Worm (Caenorhabditis elegans) whole organism, early embryonic: Measurements from ENCODE around the gene F54G2.1.

ENCODE experiments used
- B0310.2 ChIP-seq: sonication (generic microtip); optimal IDR thresholded peaks from 2 replicates; lab custom pipeline; 2016; ENCODE audit warnings: mild to moderate bottlenecking, missing genetic modification characterization, missing compliant biosample characterization
- F13C5.2 ChIP-seq: sonication (generic microtip); optimal IDR thresholded peaks from 2 replicates; lab custom pipeline; 2017; ENCODE audit warnings: mild to moderate bottlenecking, missing genetic modification characterization, inconsistent platforms, missing compliant biosample characterization
- aly-1 ChIP-seq: sonication (generic microtip); optimal IDR thresholded peaks from 2 replicates; lab custom pipeline; 2016; ENCODE audit warnings: missing genetic modification characterization, missing compliant biosample characterization
- ama-1 ChIP-seq: fragments of 150-350 bp; optimal IDR thresholded peaks from 2 replicates; lab custom pipeline; 2014
- ceh-13 ChIP-seq: fragments of 200-800 bp; sonication (Bioruptor generic); optimal IDR thresholded peaks from 2 replicates; lab custom pipeline; 2018; ENCODE audit warnings: mild to moderate bottlenecking, missing genetic modification characterization, missing compliant biosample characterization
- ceh-36 ChIP-seq: sonication (generic microtip); optimal IDR thresholded peaks from 2 replicates; lab custom pipeline; 2016; ENCODE audit warnings: missing genetic modification characterization, inconsistent platforms, missing compliant biosample characterization
- ets-7 ChIP-seq: sonication (generic microtip); optimal IDR thresholded peaks from 2 replicates; lab custom pipeline; 2016; ENCODE audit warnings: missing genotype, missing genetic modification characterization, missing compliant biosample characterization
- flt-1 ChIP-seq: fragments of 200-800 bp; sonication (Bioruptor generic); IDR thresholded peaks from 2 replicates; pipeline ENCODE4 v1.3.6; 2022; ENCODE audit warnings: missing genetic modification characterization, missing compliant biosample characterization
- hmbx-1 ChIP-seq: sonication (generic microtip); optimal IDR thresholded peaks from 2 replicates; lab custom pipeline; 2016; ENCODE audit warnings: mild to moderate bottlenecking, missing genetic modification characterization, missing compliant biosample characterization
- hmg-4 ChIP-seq: fragments of 200-800 bp; sonication (Bioruptor generic); optimal IDR thresholded peaks from 2 replicates; lab custom pipeline; 2018; ENCODE audit warnings: mild to moderate bottlenecking, missing genetic modification characterization, missing compliant biosample characterization
- hnd-1 ChIP-seq: sonication (generic microtip); optimal IDR thresholded peaks from 2 replicates; lab custom pipeline; 2016; ENCODE audit warnings: missing genetic modification characterization, missing compliant biosample characterization
- pes-1 ChIP-seq: fragments of 200-800 bp; sonication (Bioruptor generic); IDR thresholded peaks from 2 replicates; pipeline ENCODE4 v1.3.6; 2022; ENCODE audit warnings: missing genetic modification reagents, missing genetic modification characterization, missing compliant biosample characterization
- scrt-1 ChIP-seq: fragments of 200-800 bp; sonication (Bioruptor generic); IDR thresholded peaks from 2 replicates; pipeline ENCODE4 v1.3.6; 2022; ENCODE audit warnings: missing genetic modification characterization, missing compliant biosample characterization
- sea-1 ChIP-seq: fragments of 200-800 bp; sonication (Bioruptor generic); conservative IDR thresholded peaks from 2 replicates; pipeline ENCODE4 v1.3.6; 2022; ENCODE audit warnings: missing genetic modification characterization, missing compliant biosample characterization
- tbx-11 ChIP-seq: fragments of 200-800 bp; sonication (Bioruptor generic); IDR thresholded peaks from 2 replicates; pipeline ENCODE4 v1.3.6; 2022; ENCODE audit warnings: missing genetic modification characterization, missing compliant biosample characterization
- tbx-37 ChIP-seq: fragments of 200-800 bp; sonication (Bioruptor generic); conservative IDR thresholded peaks from 2 replicates; pipeline ENCODE4 v1.3.6; 2022; ENCODE audit warnings: missing genetic modification reagents, missing genetic modification characterization, missing compliant biosample characterization
- tra-4 ChIP-seq: sonication (generic microtip); optimal IDR thresholded peaks from 2 replicates; lab custom pipeline; 2017; ENCODE audit warnings: missing genetic modification characterization, missing compliant biosample characterization

The F54G2.1 gene

DNA sequence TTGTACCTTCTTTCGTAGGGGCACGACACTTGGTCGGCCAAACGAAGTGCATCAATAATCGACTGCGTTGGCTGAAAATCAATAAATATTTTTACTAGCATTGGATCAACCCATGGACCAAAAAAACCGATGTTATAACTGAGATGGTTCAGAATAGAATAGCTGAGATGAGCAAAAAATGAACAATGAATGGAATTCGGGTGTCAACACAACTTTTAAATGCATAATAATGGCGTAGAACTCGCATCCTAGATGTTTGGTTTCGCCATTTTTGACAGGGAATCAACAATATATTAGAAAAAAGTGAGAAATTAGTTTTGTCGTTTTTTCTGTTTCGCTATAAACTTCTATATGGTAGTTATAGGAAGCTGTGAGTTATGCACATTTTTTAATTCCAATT is at the start of gene F54G2.1:
Gene F54G2.1 (minus strand): TSS at position 101 of the 400 bp plus-strand sequence.
- no peak for TF ChIP-seq tbx-37
- TF ChIP-seq ama-1 (lab: Kevin White, UChicago): no peak
- TF ChIP-seq sea-1 (GFP tag; lab: Robert Waterston, UW): no peak
- no peak for TF ChIP-seq hmg-4
- no peak for TF ChIP-seq hmbx-1 (tag; lab: Kevin White, UChicago)
- no peak for TF ChIP-seq tra-4
- no peak for TF ChIP-seq B0310.2 (tag; lab: Kevin White, UChicago)
- no peak for TF ChIP-seq pes-1 (GFP tag; lab: Robert Waterston, UW)
- TF ChIP-seq aly-1 (tag; lab: Kevin White, UChicago): no peak
- TF ChIP-seq ets-7 (tag; lab: Kevin White, UChicago): no peak
- TF ChIP-seq F13C5.2 (tag; lab: Kevin White, UChicago): no peak
- TF ChIP-seq tbx-11 (GFP tag; lab: Robert Waterston, UW): no peak

ce11 chrX:2712984-2713383 is 48.8 kb upstream of the F54G2.1 start:
- TF ChIP-seq ama-1 (lab: Kevin White, UChicago) (no peak), hnd-1 (no peak), scrt-1 (no peak), flt-1 (GFP tag; lab: Robert Waterston, UW) (no peak), ets-7 (tag; lab: Kevin White, UChicago) (no peak), F13C5.2 (tag; lab: Kevin White, UChicago) (no peak), tbx-37 (no peak), pes-1 (GFP tag; lab: Robert Waterston, UW) (no peak; the same call in 1 of the 2 replicates), ceh-36 (tag; lab: Kevin White, UChicago) (no peak)

ce11 chrX:2709183-2709582 is 45.0 kb upstream of the F54G2.1 start:
- no peak for TF ChIP-seq pes-1 (GFP tag; lab: Robert Waterston, UW)
- no peak for TF ChIP-seq hnd-1
- no peak for TF ChIP-seq tra-4
- no peak for TF ChIP-seq F13C5.2 (tag; lab: Kevin White, UChicago)
- TF ChIP-seq flt-1 (GFP tag; lab: Robert Waterston, UW): no peak
- no peak for TF ChIP-seq aly-1 (tag; lab: Kevin White, UChicago)
- TF ChIP-seq ceh-13 (GFP tag; lab: Kevin White, UChicago): no peak
- no peak for TF ChIP-seq tbx-37
- no peak for TF ChIP-seq ets-7 (tag; lab: Kevin White, UChicago)

DNA sequence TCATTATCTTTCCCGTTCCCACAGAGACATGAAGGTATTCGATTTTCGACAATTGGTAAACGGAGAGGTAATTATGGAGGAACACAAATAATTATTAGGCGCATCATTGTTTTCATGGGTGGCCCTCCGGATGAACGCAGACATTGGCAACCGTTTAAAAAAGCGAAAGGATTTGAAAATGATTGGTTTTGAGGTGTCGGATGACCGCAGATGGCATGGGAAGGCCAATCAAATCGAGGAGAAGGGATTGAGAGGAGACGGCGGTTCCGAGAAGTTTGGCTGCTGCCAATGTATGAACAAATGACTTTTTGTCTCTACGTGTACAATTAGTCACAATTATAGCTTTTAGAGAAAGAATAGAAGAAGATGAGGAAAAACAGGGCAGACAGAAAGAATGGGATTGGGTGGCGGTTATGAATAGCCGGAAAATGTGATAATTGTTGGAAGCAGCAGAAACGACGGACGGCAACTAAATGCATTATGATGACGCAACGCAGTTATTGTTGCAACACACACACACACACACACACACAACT is 43.4 kb upstream of the F54G2.1 start:
- TF ChIP-seq ets-7 (tag; lab: Kevin White, UChicago) (peak; percentile 32), hmg-4 (no peak)

DNA sequence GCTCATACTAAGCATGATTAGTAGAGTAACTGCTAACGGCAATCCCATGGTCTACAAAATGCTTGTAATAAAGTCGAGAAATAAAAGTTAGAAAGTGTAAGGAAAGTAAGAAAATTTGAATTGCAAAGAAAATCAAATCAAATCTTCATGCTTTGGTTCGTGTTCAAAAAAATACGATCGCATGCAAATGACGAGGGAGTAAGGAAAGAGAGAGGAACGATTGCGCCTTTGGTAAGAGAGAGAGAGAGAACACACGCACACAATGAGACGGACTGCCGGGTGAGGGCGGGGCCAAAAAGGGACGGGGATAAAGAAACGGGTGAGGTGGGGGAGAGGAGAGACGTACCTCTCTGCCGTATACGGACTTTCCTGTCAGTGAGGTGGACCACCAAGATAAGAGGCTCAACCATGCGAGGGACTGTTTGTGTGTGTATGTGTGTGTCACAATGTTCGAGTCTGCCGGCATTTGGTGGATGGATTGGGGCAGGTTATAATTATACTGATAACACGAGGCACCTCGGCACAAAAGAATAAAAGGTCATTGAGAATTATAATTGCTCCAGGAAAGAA is 41.7 kb upstream of the F54G2.1 start, which contains the start of gene igcm-3:
Gene igcm-3 (minus strand): TSS at position 51 of the 570 bp plus-strand sequence.
- peak; percentile 20 for TF ChIP-seq B0310.2 (tag; lab: Kevin White, UChicago)
- TF ChIP-seq hnd-1: no peak
- no peak for TF ChIP-seq hmbx-1 (tag; lab: Kevin White, UChicago)
- TF ChIP-seq scrt-1: no peak
- TF ChIP-seq pes-1 (GFP tag; lab: Robert Waterston, UW): no peak
- no peak for TF ChIP-seq tbx-37
- TF ChIP-seq F13C5.2 (tag; lab: Kevin White, UChicago): peak; percentile 21
- no peak for TF ChIP-seq ceh-36 (tag; lab: Kevin White, UChicago)
- TF ChIP-seq tra-4: no peak
- no peak for TF ChIP-seq ceh-13 (GFP tag; lab: Kevin White, UChicago)
- no peak for TF ChIP-seq ama-1 (lab: Kevin White, UChicago)
- peak; percentile 76 for TF ChIP-seq hmg-4
- no peak for TF ChIP-seq flt-1 (GFP tag; lab: Robert Waterston, UW)
- TF ChIP-seq sea-1 (GFP tag; lab: Robert Waterston, UW): no peak
- TF ChIP-seq aly-1 (tag; lab: Kevin White, UChicago): no peak
- no peak for TF ChIP-seq ets-7 (tag; lab: Kevin White, UChicago)
- TF ChIP-seq tbx-11 (GFP tag; lab: Robert Waterston, UW): no peak

ce11 chrX:2704768-2705486 is 40.8 kb upstream of the F54G2.1 start:
- TF ChIP-seq ets-7 (tag; lab: Kevin White, UChicago) (no peak), ama-1 (lab: Kevin White, UChicago) (no peak), ceh-36 (tag; lab: Kevin White, UChicago) (peak; percentile 82)

DNA sequence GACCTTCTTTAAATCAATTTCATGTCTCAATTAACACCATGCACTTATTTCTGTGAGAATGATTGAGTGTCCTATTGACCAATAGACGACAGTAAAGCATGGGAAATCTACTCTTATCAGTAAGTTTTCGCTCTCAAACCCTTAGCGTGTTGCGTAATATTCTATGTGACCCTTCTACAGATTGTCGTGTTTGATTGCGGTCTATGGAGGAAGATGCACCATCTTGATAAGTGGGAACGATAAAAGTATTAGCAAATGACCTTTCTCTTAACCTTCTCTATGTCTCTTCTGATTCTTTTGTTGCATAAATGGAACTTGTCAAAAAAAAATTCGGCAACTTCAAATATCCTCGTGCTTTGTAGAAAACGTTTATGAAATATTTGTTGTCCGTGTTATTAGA is 39.7 kb upstream of the F54G2.1 start:
- TF ChIP-seq B0310.2 (tag; lab: Kevin White, UChicago) (no peak), aly-1 (tag; lab: Kevin White, UChicago) (no peak), pes-1 (GFP tag; lab: Robert Waterston, UW) (no peak), F13C5.2 (tag; lab: Kevin White, UChicago) (no peak), hmbx-1 (tag; lab: Kevin White, UChicago) (no peak), hnd-1 (no peak), ama-1 (lab: Kevin White, UChicago) (no peak), ceh-13 (GFP tag; lab: Kevin White, UChicago) (no peak), ets-7 (tag; lab: Kevin White, UChicago) (no peak), sea-1 (GFP tag; lab: Robert Waterston, UW) (no peak)
